Fruit fly (Drosophila melanogaster): ENCODE results near the gene CG10973.

Gene CG10973

DNA sequence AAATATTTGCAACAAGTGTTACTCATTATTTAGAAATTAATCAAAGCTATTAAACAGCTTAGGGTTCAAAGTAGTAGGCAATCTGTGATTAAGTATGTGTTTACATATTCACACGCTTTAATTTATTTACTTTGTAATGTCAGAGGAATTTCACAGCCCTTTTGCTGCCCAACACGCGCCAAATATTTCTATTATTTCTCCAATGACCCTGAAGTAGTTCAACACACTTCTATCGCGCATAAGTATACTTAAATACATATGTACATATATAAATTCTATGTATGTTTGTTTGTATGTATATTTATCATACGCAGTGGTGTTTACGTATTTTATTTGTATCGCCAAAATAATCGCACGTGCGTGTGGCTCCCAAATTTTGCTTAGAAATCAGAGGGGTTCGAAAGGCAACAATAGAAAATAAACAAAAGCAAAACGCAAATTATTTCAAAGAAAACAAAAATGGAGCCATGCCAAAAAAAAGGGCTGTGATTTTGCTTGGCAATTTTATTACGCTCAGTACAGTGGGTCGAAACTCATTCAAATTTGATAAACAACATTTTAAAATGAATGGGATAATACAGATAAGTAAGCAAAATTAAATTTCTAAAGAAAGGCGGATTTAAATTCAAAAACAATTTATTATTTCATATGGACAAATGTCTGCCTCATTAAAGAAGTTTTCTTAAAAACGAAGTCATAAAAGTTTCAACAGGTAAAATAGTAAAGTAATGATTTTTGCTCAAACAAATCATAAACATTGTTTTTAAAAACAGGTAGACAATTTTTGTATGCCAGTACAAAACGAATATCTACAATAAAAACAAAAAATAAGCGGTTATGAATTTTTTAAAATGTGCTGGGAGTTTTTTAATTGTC is 48.8 kb upstream of the CG10973 start (continued):
- TF ChIP-seq fd96Cb (tag; optimal IDR thresholded peaks at IDR 0.05) (peak; percentile 8), kay (GFP tag; optimal IDR thresholded peaks at IDR 0.05) (no peak), CG3726 (GFP tag; IDR thresholded peaks at IDR 0.05) (no peak), phol (tag; optimal IDR thresholded peaks at IDR 0.05) (peak; percentile 47), yki (optimal IDR thresholded peaks at IDR 0.05) (no peak), CG7372 (GFP tag; IDR thresholded peaks at IDR 0.05) (no peak), CG2678 (tag; optimal IDR thresholded peaks at IDR 0.05) (peak; percentile 71), h (optimal IDR thresholded peaks at IDR 0.05) (no peak), Chrac-16 (GFP tag; optimal IDR thresholded peaks at IDR 0.05) (peak; percentile 30), kni (GFP tag; optimal IDR thresholded peaks at IDR 0.05) (no peak), Sox102F (GFP tag; optimal IDR thresholded peaks at IDR 0.05) (peak; percentile 45), lilli (GFP tag; optimal IDR thresholded peaks at IDR 0.05) (peak; percentile 62), CG1832 (GFP tag; optimal IDR thresholded peaks at IDR 0.05) (no peak), Dp (GFP tag; optimal IDR thresholded peaks at IDR 0.05) (no peak), CG6813 (GFP tag; optimal IDR thresholded peaks at IDR 0.05) (peak; percentile 10), CG43689 (GFP tag; IDR thresholded peaks at IDR 0.05) (no peak), Mrtf (GFP tag; IDR thresholded peaks at IDR 0.05) (no peak), CG15514 (GFP tag; optimal IDR thresholded peaks at IDR 0.05) (peak; percentile 40), CG18599 (GFP tag; optimal IDR thresholded peaks at IDR 0.05) (peak; percentile 42), B-H2 (GFP tag; optimal IDR thresholded peaks at IDR 0.05) (peak; percentile 60), CG16863 (GFP tag; optimal IDR thresholded peaks at IDR 0.05) (peak; percentile 32), CG17612 (GFP tag; IDR thresholded peaks at IDR 0.05) (no peak), tin (GFP tag; optimal IDR thresholded peaks at IDR 0.05) (no peak), dm (GFP tag; optimal IDR thresholded peaks at IDR 0.05) (no peak), cad (GFP tag; optimal IDR thresholded peaks at IDR 0.05) (no peak), z (GFP tag; IDR thresholded peaks at IDR 0.05) (no peak), H2.0 (GFP tag; IDR thresholded peaks at IDR 0.05) (no peak), CHES-1-like (GFP tag; optimal IDR thresholded peaks at IDR 0.05) (peak; percentile 65), ara (GFP tag; IDR thresholded peaks at IDR 0.05) (no peak), CG8359 (GFP tag; optimal IDR thresholded peaks at IDR 0.05; ENCODE audit: borderline replicate concordance) (no peak), CG10366 (GFP tag; IDR thresholded peaks at IDR 0.05) (no peak), CrebB (tag; optimal IDR thresholded peaks at IDR 0.05) (no peak), pros (GFP tag; optimal IDR thresholded peaks at IDR 0.05) (no peak), chif (GFP tag; optimal IDR thresholded peaks at IDR 0.05) (peak in 1 of 2 experiments; percentile 9), crol (GFP tag; IDR thresholded peaks at IDR 0.05) (no peak), CG31388 (GFP tag; optimal IDR thresholded peaks at IDR 0.05) (no peak), ac (GFP tag; optimal IDR thresholded peaks at IDR 0.05) (no peak), her (GFP tag; optimal IDR thresholded peaks at IDR 0.05) (peak; percentile 6), ems (GFP tag; optimal IDR thresholded peaks at IDR 0.05) (peak; percentile 28), hth (optimal IDR thresholded peaks at IDR 0.05) (no peak), CG42726 (GFP tag; IDR thresholded peaks at IDR 0.05; ENCODE audit: partially characterized antibody) (no peak), Ravus (GFP tag; IDR thresholded peaks at IDR 0.05) (no peak), CG12155 (GFP tag; optimal IDR thresholded peaks at IDR 0.05) (peak; percentile 23), dati (GFP tag; IDR thresholded peaks at IDR 0.05) (no peak), Gug (GFP tag; IDR thresholded peaks at IDR 0.05) (no peak), sd (tag; optimal IDR thresholded peaks at IDR 0.05) (peak; percentile 97), Opbp (GFP tag; IDR thresholded peaks at IDR 0.05; ENCODE audit: partially characterized antibody) (no peak), onecut (GFP tag; IDR thresholded peaks at IDR 0.05) (no peak), CG32532 (GFP tag; IDR thresholded peaks at IDR 0.05) (peak; percentile 64; the same call in 1 of the 2 replicates), Aef1 (GFP tag; IDR thresholded peaks at IDR 0.05) (0 out of 3 replicates have a peak, but pooled peaks have one; percentile 15), CG12744 (GFP tag; optimal IDR thresholded peaks at IDR 0.05) (peak; percentile 58)

Measured in whole organism, embryonic.